Worm (Caenorhabditis elegans) whole organism, L4 larva: ENCODE results near the gene nhr-172.

Experiments used
- F26F4.8 ChIP-seq: fragments of 200-800 bp; sonication (Bioruptor generic); conservative IDR thresholded peaks from 2 replicates; pipeline ENCODE4 v1.3.6; 2022; ENCODE audit warnings: missing genetic modification characterization, missing compliant biosample characterization
- F37D6.2 ChIP-seq: sonication (generic microtip); optimal IDR thresholded peaks from 2 replicates; lab custom pipeline; 2016; ENCODE audit warnings: mild to moderate bottlenecking, missing genetic modification characterization, missing compliant biosample characterization
- F44E2.7 ChIP-seq: fragments of 200-800 bp; sonication (Bioruptor generic); IDR thresholded peaks from 2 replicates; pipeline ENCODE4 v2.1.2; 2022; ENCODE audit warnings: missing genetic modification characterization, missing compliant biosample characterization
- R02D3.7 ChIP-seq: fragments of 150-350 bp; sonication (generic microtip); optimal IDR thresholded peaks from 3 replicates; lab custom pipeline; 2014; ENCODE audit warnings: missing biosample characterization, missing genetic modification characterization
- T26A8.4 ChIP-seq: fragments of 200-800 bp; sonication (Bioruptor generic); IDR thresholded peaks from 2 replicates; pipeline ENCODE4 v1.3.6; 2022; ENCODE audit warnings: missing genetic modification characterization, missing compliant biosample characterization
- Y75B8A.6 ChIP-seq: fragments of 200-800 bp; sonication (Bioruptor generic); IDR thresholded peaks from 2 replicates; pipeline ENCODE4 v1.3.6; 2022; ENCODE audit warnings: missing genetic modification reagents, missing genetic modification characterization, missing compliant biosample characterization
- ZK337.2 ChIP-seq: fragments of 200-800 bp; sonication (Bioruptor generic); IDR thresholded peaks from 2 replicates; pipeline ENCODE4 v1.3.6; 2022; ENCODE audit warnings: missing genetic modification reagents, missing genetic modification characterization, missing compliant biosample characterization
- arid-1 ChIP-seq: fragments of 200-800 bp; sonication (Bioruptor generic); conservative IDR thresholded peaks from 2 replicates; pipeline ENCODE4 v1.3.6; 2022; ENCODE audit warnings: missing genetic modification reagents, missing genetic modification characterization, missing compliant biosample characterization
- attf-4 ChIP-seq: sonication (generic microtip); optimal IDR thresholded peaks from 3 replicates; lab custom pipeline; 2017; ENCODE audit warnings: missing biosample characterization, missing genetic modification characterization
- ceh-28 ChIP-seq: fragments of 150-350 bp; optimal IDR thresholded peaks from 2 replicates; lab custom pipeline; 2014; ENCODE audit warnings: missing biosample characterization, missing genetic modification reagents, missing genetic modification characterization
- ctbp-1 ChIP-seq: fragments of 200-800 bp; sonication (Bioruptor generic); IDR thresholded peaks from 2 replicates; pipeline ENCODE4 v1.3.6; 2022; ENCODE audit warnings: missing genetic modification reagents, missing genetic modification characterization, missing compliant biosample characterization
- daf-12 ChIP-seq: fragments of 150-350 bp; optimal IDR thresholded peaks from 2 replicates; lab custom pipeline; 2014; ENCODE audit warnings: missing biosample characterization, missing genetic modification reagents, missing genetic modification characterization
- daf-19 ChIP-seq: fragments of 200-800 bp; sonication (Bioruptor generic); conservative IDR thresholded peaks from 2 replicates; pipeline ENCODE4 v1.3.6; 2022; ENCODE audit warnings: missing genetic modification characterization, missing compliant biosample characterization
- dmd-8 ChIP-seq: fragments of 200-800 bp; sonication (Bioruptor generic); IDR thresholded peaks from 2 replicates; pipeline ENCODE4 v1.3.6; 2022; ENCODE audit warnings: missing genetic modification characterization, missing compliant biosample characterization
- dmd-9 ChIP-seq: fragments of 200-800 bp; sonication (Bioruptor generic); IDR thresholded peaks from 2 replicates; pipeline ENCODE4 v1.3.6; 2022; ENCODE audit warnings: missing genetic modification reagents, missing genetic modification characterization, missing compliant biosample characterization
- dpl-1 ChIP-seq: fragments of 150-350 bp; optimal IDR thresholded peaks from 2 replicates; lab custom pipeline; 2014; ENCODE audit warnings: missing biosample characterization, missing genetic modification reagents, missing genetic modification characterization
- egl-27 ChIP-seq: sonication (generic microtip); optimal IDR thresholded peaks from 3 replicates; lab custom pipeline; 2017; ENCODE audit warnings: missing biosample characterization, missing genetic modification reagents, missing genetic modification characterization
- fos-1 ChIP-seq: fragments of 150-350 bp; optimal IDR thresholded peaks from 2 replicates; lab custom pipeline; 2014; ENCODE audit warnings: missing biosample characterization, missing genetic modification characterization
- hif-1 ChIP-seq, 2 experiments: sonication (generic microtip); optimal IDR thresholded peaks; 2 replicates each; lab custom pipeline; 2016 to 2017; ENCODE audit warnings: missing compliant biosample characterization in 2 of 2, missing genetic modification characterization in 2 of 2, missing genetic modification reagents in 2 of 2, missing genotype in 2 of 2, mild to moderate bottlenecking in 1 of 2
- jun-1 ChIP-seq: fragments of 150-350 bp; optimal IDR thresholded peaks from 2 replicates; lab custom pipeline; 2014; ENCODE audit warnings: missing biosample characterization, missing genetic modification reagents, missing genetic modification characterization
- mep-1 ChIP-seq: fragments of 150-350 bp; sonication (generic microtip); optimal IDR thresholded peaks from 3 replicates; lab custom pipeline; 2014; ENCODE audit warnings: missing biosample characterization, missing genetic modification characterization
- nhr-11 ChIP-seq: fragments of 150-350 bp; optimal IDR thresholded peaks from 2 replicates; lab custom pipeline; 2014; ENCODE audit warnings: missing biosample characterization, missing genetic modification characterization
- nhr-25 ChIP-seq: sonication (generic microtip); optimal IDR thresholded peaks from 2 replicates; lab custom pipeline; 2017; ENCODE audit warnings: missing genetic modification characterization, mild to moderate bottlenecking, missing compliant biosample characterization, antibody characterized with exemption, moderate library complexity, borderline replicate concordance; ENCODE audit not compliant: insufficient read depth
- nhr-28 ChIP-seq: fragments of 150-350 bp; optimal IDR thresholded peaks from 2 replicates; lab custom pipeline; 2014; ENCODE audit warnings: missing biosample characterization, missing genetic modification characterization
- nhr-42 ChIP-seq: fragments of 200-800 bp; sonication (Bioruptor generic); IDR thresholded peaks from 2 replicates; pipeline ENCODE4 v1.3.6; 2022; ENCODE audit warnings: missing genetic modification characterization, missing compliant biosample characterization
- nhr-76 ChIP-seq: fragments of 150-350 bp; optimal IDR thresholded peaks from 2 replicates; lab custom pipeline; 2014; ENCODE audit warnings: missing biosample characterization, missing genetic modification characterization
- nhr-77 ChIP-seq: fragments of 150-350 bp; optimal IDR thresholded peaks from 2 replicates; lab custom pipeline; 2014; ENCODE audit warnings: missing biosample characterization, missing genetic modification characterization
- php-3 ChIP-seq: fragments of 200-800 bp; sonication (Bioruptor generic); IDR thresholded peaks from 2 replicates; pipeline ENCODE4 v1.3.6; 2022; ENCODE audit warnings: missing genetic modification reagents, missing genetic modification characterization, missing compliant biosample characterization
- set-16 ChIP-seq: fragments of 200-800 bp; sonication (Bioruptor generic); IDR thresholded peaks from 2 replicates; pipeline ENCODE4 v1.3.6; 2022; ENCODE audit warnings: missing genetic modification reagents, missing genetic modification characterization, missing compliant biosample characterization
- skn-1 ChIP-seq: fragments of 150-350 bp; optimal IDR thresholded peaks from 2 replicates; lab custom pipeline; 2014; ENCODE audit warnings: missing biosample characterization, missing genetic modification characterization
- spr-3 ChIP-seq: fragments of 200-800 bp; sonication (Bioruptor generic); optimal IDR thresholded peaks from 2 replicates; lab custom pipeline; 2018; ENCODE audit warnings: mild to moderate bottlenecking, missing genetic modification characterization, missing compliant biosample characterization
- unc-130 ChIP-seq: sonication (generic microtip); optimal IDR thresholded peaks from 2 replicates; lab custom pipeline; 2016; ENCODE audit warnings: missing genetic modification reagents, missing genetic modification characterization, missing compliant biosample characterization
- unc-39 ChIP-seq: sonication (generic microtip); optimal IDR thresholded peaks from 2 replicates; lab custom pipeline; 2017; ENCODE audit warnings: missing biosample characterization, missing genetic modification characterization
- zag-1 ChIP-seq: fragments of 150-350 bp; optimal IDR thresholded peaks from 2 replicates; lab custom pipeline; 2014; ENCODE audit warnings: missing biosample characterization, missing genetic modification characterization
- zfp-3 ChIP-seq: fragments of 200-800 bp; sonication (Bioruptor generic); conservative IDR thresholded peaks from 2 replicates; pipeline ENCODE4 v1.3.6; 2022; ENCODE audit warnings: missing genetic modification reagents, missing genetic modification characterization, missing compliant biosample characterization
- zip-11 ChIP-seq: fragments of 200-800 bp; sonication (Bioruptor generic); IDR thresholded peaks from 2 replicates; pipeline ENCODE4 v1.3.6; 2022; ENCODE audit warnings: missing genetic modification characterization, missing compliant biosample characterization
- zip-2 ChIP-seq: fragments of 150-350 bp; optimal IDR thresholded peaks from 2 replicates; lab custom pipeline; 2014; ENCODE audit warnings: missing biosample characterization, missing genetic modification characterization
- ztf-11 ChIP-seq: fragments of 150-350 bp; optimal IDR thresholded peaks from 2 replicates; lab custom pipeline; 2014; ENCODE audit warnings: missing biosample characterization, missing genetic modification characterization

Gene nhr-172

DNA sequence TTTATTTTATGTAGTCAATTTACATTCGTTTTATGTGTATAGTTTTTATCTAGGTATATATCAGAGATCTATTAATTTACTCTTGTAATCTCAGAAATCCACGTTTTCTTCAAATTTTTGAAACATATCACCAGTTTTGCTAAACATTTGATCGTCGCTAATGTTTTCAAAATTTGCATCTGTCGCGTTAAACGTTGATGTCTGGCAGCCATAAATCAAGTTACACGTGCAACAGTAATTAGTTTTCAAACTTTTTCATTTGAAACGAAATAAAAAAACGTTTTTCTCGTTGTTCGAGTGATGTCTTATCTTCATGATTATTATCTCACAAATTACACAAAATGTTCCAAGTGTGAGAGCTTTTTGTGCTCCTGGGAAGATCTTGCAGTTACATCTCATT lies 11.4 kb upstream of the nhr-172 start, which contains the start of gene srh-79:
Gene srh-79, plus strand, starts transcription at position 301 of the 400 bp plus-strand sequence.
- no peak for TF ChIP-seq ctbp-1
- no peak for TF ChIP-seq egl-27
- TF ChIP-seq set-16 (GFP tag; lab: Robert Waterston, UW): no peak
- no peak for TF ChIP-seq nhr-77 (tag; lab: Kevin White, UChicago)
- TF ChIP-seq ZK337.2 (GFP tag; lab: Robert Waterston, UW): no peak
- TF ChIP-seq jun-1 (tag; lab: Kevin White, UChicago): no peak
- TF ChIP-seq nhr-11: no peak
- no peak for TF ChIP-seq F44E2.7 (GFP tag; lab: Robert Waterston, UW)
- TF ChIP-seq ztf-11 (tag; lab: Kevin White, UChicago): no peak

DNA sequence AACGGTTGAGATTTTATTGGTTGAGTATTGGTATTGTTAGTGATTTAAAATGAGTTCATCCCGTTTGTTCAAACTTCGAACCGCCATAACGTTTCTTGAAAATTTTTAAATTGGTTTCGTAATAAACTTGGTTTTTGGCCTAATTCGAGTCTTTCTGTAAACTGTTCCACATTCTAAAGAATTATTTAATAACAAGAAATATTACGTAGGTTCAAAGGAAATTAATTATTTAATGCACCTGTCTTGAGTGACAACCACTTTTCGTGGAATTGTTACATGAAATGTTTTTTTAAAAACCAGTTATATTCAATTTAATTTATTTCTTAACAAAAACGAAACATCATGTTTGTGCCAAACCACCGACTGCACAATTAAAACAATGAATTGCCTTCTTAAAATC lies 7.6 kb upstream of the nhr-172 start:
- TF ChIP-seq zip-2 (tag; lab: Kevin White, UChicago): no peak
- TF ChIP-seq F26F4.8 (GFP tag; lab: Robert Waterston, UW): no peak
- no peak for TF ChIP-seq nhr-42 (GFP tag; lab: Robert Waterston, UW)
- TF ChIP-seq php-3 (GFP tag; lab: Robert Waterston, UW): no peak
- no peak for TF ChIP-seq attf-4 (tag; lab: Kevin White, UChicago)
- TF ChIP-seq hif-1 (tag; optimal IDR thresholded peaks at IDR 0.05; lab: Kevin White, UChicago): no peak
- no peak for TF ChIP-seq ZK337.2 (GFP tag; lab: Robert Waterston, UW)
- TF ChIP-seq daf-12 (tag; lab: Kevin White, UChicago): no peak
- no peak for TF ChIP-seq mep-1 (tag; lab: Kevin White, UChicago)
- no peak for TF ChIP-seq daf-19 (GFP tag; lab: Robert Waterston, UW)
- TF ChIP-seq nhr-76 (tag; lab: Kevin White, UChicago): no peak
- TF ChIP-seq Y75B8A.6 (GFP tag; lab: Robert Waterston, UW): no peak
- TF ChIP-seq zfp-3 (GFP tag; lab: Robert Waterston, UW): no peak
- no peak for TF ChIP-seq egl-27
- TF ChIP-seq arid-1 (GFP tag; lab: Robert Waterston, UW): no peak
- no peak for TF ChIP-seq zag-1 (tag; lab: Kevin White, UChicago)

DNA sequence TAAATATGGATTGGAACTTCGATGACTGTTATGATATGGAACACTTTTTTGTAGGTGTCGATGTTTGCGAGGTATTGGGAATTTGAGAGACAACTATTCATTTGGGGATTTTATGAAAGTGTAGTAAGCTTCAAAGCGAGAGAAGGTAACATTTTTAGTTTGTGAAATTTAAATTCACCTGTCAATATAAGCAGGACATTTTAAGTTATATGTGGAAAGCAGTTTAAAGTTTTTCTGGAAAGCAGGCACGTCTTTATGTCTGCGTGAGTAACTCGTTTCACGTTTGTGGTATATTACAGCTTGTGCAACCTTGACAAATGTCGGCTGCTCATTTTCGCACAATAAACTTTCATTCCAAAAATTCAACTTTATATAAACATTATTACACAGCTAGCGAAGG lies 4.5 kb upstream of the nhr-172 start, which contains the start of gene srh-229:
Gene srh-229, minus strand, starts transcription at position 101 of the 400 bp plus-strand sequence.
- TF ChIP-seq zag-1 (tag; lab: Kevin White, UChicago) (no peak), egl-27 (no peak), spr-3 (GFP tag; lab: Kevin White, UChicago) (no peak), unc-39 (tag; lab: Kevin White, UChicago) (no peak), skn-1 (tag; lab: Kevin White, UChicago) (no peak), T26A8.4 (no peak), zip-11 (GFP tag; lab: Robert Waterston, UW) (no peak), nhr-28 (tag; lab: Kevin White, UChicago) (no peak), dmd-8 (GFP tag; lab: Robert Waterston, UW) (no peak), ceh-28 (tag; lab: Kevin White, UChicago) (no peak), dpl-1 (GFP tag; lab: Kevin White, UChicago) (no peak), unc-130 (GFP tag; lab: Kevin White, UChicago) (no peak), dmd-9 (no peak), R02D3.7 (no peak), php-3 (GFP tag; lab: Robert Waterston, UW) (no peak), F26F4.8 (GFP tag; lab: Robert Waterston, UW) (no peak), F37D6.2 (no peak), nhr-25 (tag; lab: Kevin White, UChicago) (no peak), fos-1 (tag; lab: Kevin White, UChicago) (no peak)
